Worm (Caenorhabditis elegans) whole organism, L2 larva: ENCODE measurements around the gene pssy-1.

Source experiments
- C34F6.9 ChIP-seq: fragments of 150-350 bp; optimal IDR thresholded peaks from 2 replicates; lab custom pipeline; 2014; ENCODE audit warnings: missing biosample characterization, missing genetic modification characterization
- F13H6.1 ChIP-seq: sonication (generic microtip); optimal IDR thresholded peaks from 2 replicates; lab custom pipeline; 2016; ENCODE audit warnings: missing genetic modification characterization, missing compliant biosample characterization
- Y55F3AM.14 ChIP-seq: fragments of 200-800 bp; sonication (Bioruptor generic); optimal IDR thresholded peaks from 2 replicates; lab custom pipeline; 2018; ENCODE audit warnings: mild to moderate bottlenecking, missing genetic modification characterization, missing compliant biosample characterization
- ZK546.5 ChIP-seq: sonication (generic microtip); optimal IDR thresholded peaks from 2 replicates; lab custom pipeline; 2017; ENCODE audit warnings: missing biosample characterization, missing genetic modification characterization
- aly-2 ChIP-seq: fragments of 150-350 bp; optimal IDR thresholded peaks from 2 replicates; lab custom pipeline; 2014; ENCODE audit warnings: missing biosample characterization, missing genetic modification characterization
- ama-1 ChIP-seq: fragments of 150-350 bp; optimal IDR thresholded peaks from 2 replicates; lab custom pipeline; 2018; ENCODE audit warnings: inconsistent platforms
- blmp-1 ChIP-seq: sonication (generic microtip); optimal IDR thresholded peaks from 2 replicates; lab custom pipeline; 2017; ENCODE audit warnings: missing genetic modification characterization, mild to moderate bottlenecking, missing compliant biosample characterization, antibody characterized with exemption, moderate library complexity; ENCODE audit not compliant: insufficient read depth
- ceh-16 ChIP-seq: fragments of 150-350 bp; optimal IDR thresholded peaks from 2 replicates; lab custom pipeline; 2014; ENCODE audit warnings: missing biosample characterization, missing genetic modification characterization
- ceh-82 ChIP-seq: fragments of 150-350 bp; optimal IDR thresholded peaks from 2 replicates; lab custom pipeline; 2014; ENCODE audit warnings: missing biosample characterization, missing genetic modification characterization
- crh-2 ChIP-seq: sonication (generic microtip); optimal IDR thresholded peaks from 2 replicates; lab custom pipeline; 2017; ENCODE audit warnings: missing biosample characterization, missing genetic modification characterization
- dmd-4 ChIP-seq: sonication (generic microtip); optimal IDR thresholded peaks from 2 replicates; lab custom pipeline; 2017; ENCODE audit warnings: missing biosample characterization, missing genetic modification characterization
- egl-27 ChIP-seq: sonication (generic microtip); optimal IDR thresholded peaks from 3 replicates; lab custom pipeline; 2017; ENCODE audit warnings: missing biosample characterization, missing genetic modification reagents, missing genetic modification characterization
- elt-1 ChIP-seq: fragments of 150-350 bp; optimal IDR thresholded peaks from 2 replicates; lab custom pipeline; 2014; ENCODE audit warnings: missing biosample characterization, missing genetic modification characterization
- lin-13 ChIP-seq: fragments of 150-350 bp; optimal IDR thresholded peaks from 2 replicates; lab custom pipeline; 2014; ENCODE audit warnings: missing biosample characterization, missing genetic modification reagents, missing genetic modification characterization
- lin-39 ChIP-seq: fragments of 150-350 bp; optimal IDR thresholded peaks from 2 replicates; lab custom pipeline; 2014; ENCODE audit warnings: missing biosample characterization, missing genetic modification reagents, missing genetic modification characterization
- mab-5 ChIP-seq: fragments of 150-350 bp; optimal IDR thresholded peaks from 2 replicates; lab custom pipeline; 2014; ENCODE audit warnings: missing biosample characterization, missing genetic modification characterization
- mdl-1 ChIP-seq, 2 experiments: fragments of 150-350 bp in 1 of 2; sonication (generic microtip) in 1 of 2; optimal IDR thresholded peaks; 2 replicates each; lab custom pipeline; 2017; ENCODE audit warnings: missing biosample characterization in 2 of 2, missing genetic modification characterization in 2 of 2
- nhr-11 ChIP-seq: fragments of 150-350 bp; optimal IDR thresholded peaks from 2 replicates; lab custom pipeline; 2014; ENCODE audit warnings: missing biosample characterization, missing genetic modification characterization
- nhr-12 ChIP-seq: fragments of 150-350 bp; optimal IDR thresholded peaks from 2 replicates; lab custom pipeline; 2014; ENCODE audit warnings: missing biosample characterization, missing genetic modification characterization
- nhr-129 ChIP-seq: fragments of 150-350 bp; optimal IDR thresholded peaks from 2 replicates; lab custom pipeline; 2014; ENCODE audit warnings: missing biosample characterization, missing genetic modification characterization
- nhr-21 ChIP-seq: fragments of 150-350 bp; optimal IDR thresholded peaks from 2 replicates; lab custom pipeline; 2014; ENCODE audit warnings: missing biosample characterization, missing genetic modification characterization
- nhr-23 ChIP-seq: fragments of 150-350 bp; optimal IDR thresholded peaks from 2 replicates; lab custom pipeline; 2014; ENCODE audit warnings: missing biosample characterization, missing genetic modification reagents, missing genetic modification characterization
- nhr-237 ChIP-seq: fragments of 150-350 bp; optimal IDR thresholded peaks from 2 replicates; lab custom pipeline; 2014; ENCODE audit warnings: missing biosample characterization, missing genetic modification characterization
- nhr-25 ChIP-seq: fragments of 150-350 bp; sonication (generic microtip); optimal IDR thresholded peaks from 3 replicates; lab custom pipeline; 2014; ENCODE audit warnings: missing biosample characterization, missing genetic modification characterization
- nhr-6 ChIP-seq: fragments of 150-350 bp; optimal IDR thresholded peaks from 2 replicates; lab custom pipeline; 2014; ENCODE audit warnings: missing biosample characterization, missing genetic modification characterization
- nhr-77 ChIP-seq: fragments of 150-350 bp; optimal IDR thresholded peaks from 2 replicates; lab custom pipeline; 2014; ENCODE audit warnings: missing biosample characterization, missing genetic modification characterization
- peb-1 ChIP-seq: fragments of 150-350 bp; optimal IDR thresholded peaks from 2 replicates; lab custom pipeline; 2014; ENCODE audit warnings: missing biosample characterization, missing genetic modification characterization
- sem-4 ChIP-seq: fragments of 150-350 bp; optimal IDR thresholded peaks from 2 replicates; lab custom pipeline; 2014; ENCODE audit warnings: missing biosample characterization, missing genetic modification reagents, missing genetic modification characterization
- skn-1 ChIP-seq: sonication (generic microtip); optimal IDR thresholded peaks from 2 replicates; lab custom pipeline; 2017; ENCODE audit warnings: missing biosample characterization, missing genetic modification characterization
- sma-3 ChIP-seq: sonication (generic microtip); optimal IDR thresholded peaks from 2 replicates; lab custom pipeline; 2016; ENCODE audit warnings: missing genetic modification reagents, missing genetic modification characterization, missing compliant biosample characterization
- sma-9 ChIP-seq, 2 experiments: fragments of 150-350 bp in 1 of 2; sonication (generic microtip) in 1 of 2; optimal IDR thresholded peaks; 2 replicates each; lab custom pipeline; 2014 to 2016; ENCODE audit warnings: missing genetic modification characterization in 2 of 2, mild to moderate bottlenecking in 1 of 2, missing biosample characterization in 1 of 2, missing compliant biosample characterization in 1 of 2, missing genetic modification reagents in 1 of 2, moderate library complexity in 1 of 2
- snpc-4 ChIP-seq: fragments of 150-350 bp; optimal IDR thresholded peaks from 2 replicates; lab custom pipeline; 2014; ENCODE audit warnings: missing biosample characterization, missing genetic modification characterization
- unc-39 ChIP-seq: fragments of 150-350 bp; optimal IDR thresholded peaks from 2 replicates; lab custom pipeline; 2014; ENCODE audit warnings: missing biosample characterization, missing genetic modification characterization
- unc-55 ChIP-seq: fragments of 150-350 bp; sonication (generic microtip); optimal IDR thresholded peaks from 3 replicates; lab custom pipeline; 2014; ENCODE audit warnings: missing biosample characterization, missing genetic modification reagents, missing genetic modification characterization
- ztf-1 ChIP-seq: fragments of 200-800 bp; sonication (Bioruptor generic); conservative IDR thresholded peaks from 2 replicates; pipeline ENCODE4 v1.3.6; 2022; ENCODE audit warnings: missing genetic modification characterization, missing compliant biosample characterization
- ztf-11 ChIP-seq: sonication (generic microtip); optimal IDR thresholded peaks from 2 replicates; lab custom pipeline; 2017; ENCODE audit warnings: missing biosample characterization, missing genetic modification characterization
- ztf-4 ChIP-seq: fragments of 150-350 bp; optimal IDR thresholded peaks from 2 replicates; lab custom pipeline; 2014; ENCODE audit warnings: missing biosample characterization, missing genetic modification characterization

The pssy-1 gene

ce11 chrX:9958561-9958960 is 6.8 kb upstream of the pssy-1 start, which contains the start of gene ZC506.1 (continued):
- TF ChIP-seq ama-1 (lab: Kevin White, UChicago), result peak; percentile 55
- TF ChIP-seq F13H6.1 (tag; lab: Kevin White, UChicago), result peak; percentile 98
- no peak for TF ChIP-seq elt-1 (tag; lab: Kevin White, UChicago)
- TF ChIP-seq lin-39 (tag; lab: Kevin White, UChicago), result no peak
- TF ChIP-seq ztf-11 (tag; lab: Kevin White, UChicago), result peak; percentile 31
- no peak for TF ChIP-seq skn-1 (tag; lab: Kevin White, UChicago)
- peak; percentile 79 to 84 for TF ChIP-seq mdl-1 (tag; optimal IDR thresholded peaks at IDR 0.05; lab: Kevin White, UChicago)
- TF ChIP-seq sma-9 (GFP tag; optimal IDR thresholded peaks at IDR 0.05; lab: Kevin White, UChicago), result peak; percentile 96
- no peak for TF ChIP-seq sma-9 (tag; optimal IDR thresholded peaks at IDR 0.05; lab: Kevin White, UChicago)
- peak; percentile 92 for TF ChIP-seq mab-5 (tag; lab: Kevin White, UChicago)
- TF ChIP-seq nhr-6 (tag; lab: Kevin White, UChicago), result peak; percentile 89
- no peak for TF ChIP-seq ztf-1 (GFP tag; lab: Robert Waterston, UW)
- TF ChIP-seq sma-3 (GFP tag; lab: Kevin White, UChicago), result peak; percentile 93
- TF ChIP-seq unc-55 (GFP tag; lab: Kevin White, UChicago), result peak; percentile 99
- no peak for TF ChIP-seq dmd-4 (tag; lab: Kevin White, UChicago)
- peak; percentile 87 for TF ChIP-seq egl-27
- TF ChIP-seq Y55F3AM.14 (GFP tag; lab: Kevin White, UChicago), result peak; percentile 90
- TF ChIP-seq ceh-16 (tag; lab: Kevin White, UChicago), result peak; percentile 93
- peak; percentile 12 for TF ChIP-seq ceh-82
- peak; percentile 94 for TF ChIP-seq nhr-25 (tag; lab: Kevin White, UChicago)
- TF ChIP-seq sem-4 (tag; lab: Kevin White, UChicago), result peak; percentile 95
- peak; percentile 36 for TF ChIP-seq nhr-237
- peak; percentile 2 for TF ChIP-seq unc-39 (tag; lab: Kevin White, UChicago)

ce11 chrX:9962535-9962934 is 2.9 kb upstream of the pssy-1 start:
- TF ChIP-seq nhr-11 (tag; lab: Kevin White, UChicago) (no peak), nhr-21 (tag; lab: Kevin White, UChicago) (no peak), aly-2 (no peak), lin-39 (tag; lab: Kevin White, UChicago) (no peak), peb-1 (tag; lab: Kevin White, UChicago) (no peak), lin-13 (no peak), ztf-1 (GFP tag; lab: Robert Waterston, UW) (no peak), ZK546.5 (tag; lab: Kevin White, UChicago) (no peak), ceh-82 (no peak), ztf-4 (tag; lab: Kevin White, UChicago) (no peak), unc-55 (GFP tag; lab: Kevin White, UChicago) (no peak), unc-39 (tag; lab: Kevin White, UChicago) (no peak), ztf-11 (tag; lab: Kevin White, UChicago) (no peak), sem-4 (tag; lab: Kevin White, UChicago) (no peak)

- no peak for TF ChIP-seq nhr-6 (tag; lab: Kevin White, UChicago)
- no peak for TF ChIP-seq blmp-1 (tag; lab: Kevin White, UChicago)
- TF ChIP-seq nhr-12 (tag; lab: Kevin White, UChicago), result no peak
- TF ChIP-seq nhr-23, result no peak
- no peak for TF ChIP-seq sma-3 (GFP tag; lab: Kevin White, UChicago)
- TF ChIP-seq nhr-129, result no peak
- TF ChIP-seq nhr-25 (tag; lab: Kevin White, UChicago), result no peak
- TF ChIP-seq ZK546.5 (tag; lab: Kevin White, UChicago), result no peak
- TF ChIP-seq mab-5 (tag; lab: Kevin White, UChicago), result no peak
- no peak for TF ChIP-seq nhr-237
- no peak for TF ChIP-seq ztf-11 (tag; lab: Kevin White, UChicago)
- TF ChIP-seq nhr-77 (tag; lab: Kevin White, UChicago), result no peak
- no peak for TF ChIP-seq crh-2 (tag; lab: Kevin White, UChicago)
- TF ChIP-seq peb-1 (tag; lab: Kevin White, UChicago), result no peak
- no peak for TF ChIP-seq ceh-82
- no peak for TF ChIP-seq lin-13
- TF ChIP-seq nhr-11 (tag; lab: Kevin White, UChicago), result no peak
Measured at ce11 chrX:9976206-9976605, 10.8 kb downstream of the pssy-1 start, which contains the start of gene mgl-1. mgl-1 (minus strand) TSS chrX:9976306.

- TF ChIP-seq sma-3 (GFP tag; lab: Kevin White, UChicago) (no peak), snpc-4 (no peak), lin-13 (no peak), unc-55 (GFP tag; lab: Kevin White, UChicago) (no peak), sem-4 (tag; lab: Kevin White, UChicago) (no peak), nhr-12 (tag; lab: Kevin White, UChicago) (no peak), C34F6.9 (tag; lab: Kevin White, UChicago) (no peak)
Measured at ce11 chrX:9981259-9981658, 15.9 kb downstream of the pssy-1 start.
